Worm (Caenorhabditis elegans) whole organism, L4/young adult: ENCODE measurements around the gene msp-33.
"Not testable (repeated sequence)": the region's sequence is repeated elsewhere in the genome, so short reads cannot be mapped to it uniquely, and the experiment has no call there.

Experiments
- W03F9.2 ChIP-seq: fragments of 150-350 bp; optimal IDR thresholded peaks from 2 replicates; lab custom pipeline; 2014; ENCODE audit warnings: missing biosample characterization, missing genetic modification characterization
- dao-5 ChIP-seq: sonication (generic microtip); optimal IDR thresholded peaks from 2 replicates; lab custom pipeline; 2016; ENCODE audit warnings: missing genotype, missing genetic modification characterization, moderate library complexity, missing compliant biosample characterization
- him-1 ChIP-seq: sonication (generic microtip); optimal IDR thresholded peaks from 2 replicates; lab custom pipeline; 2016; ENCODE audit warnings: missing genotype, missing genetic modification reagents, missing genetic modification characterization, missing compliant biosample characterization

The msp-33 gene

ce11 chrII:4914214-4914613 lies 21.7 kb upstream of the msp-33 start, which contains the start of gene R05F9.11:
R05F9.11 (minus strand) TSS chrII:4914218.
- TF ChIP-seq W03F9.2 (no peak), dao-5 (no peak)

DNA sequence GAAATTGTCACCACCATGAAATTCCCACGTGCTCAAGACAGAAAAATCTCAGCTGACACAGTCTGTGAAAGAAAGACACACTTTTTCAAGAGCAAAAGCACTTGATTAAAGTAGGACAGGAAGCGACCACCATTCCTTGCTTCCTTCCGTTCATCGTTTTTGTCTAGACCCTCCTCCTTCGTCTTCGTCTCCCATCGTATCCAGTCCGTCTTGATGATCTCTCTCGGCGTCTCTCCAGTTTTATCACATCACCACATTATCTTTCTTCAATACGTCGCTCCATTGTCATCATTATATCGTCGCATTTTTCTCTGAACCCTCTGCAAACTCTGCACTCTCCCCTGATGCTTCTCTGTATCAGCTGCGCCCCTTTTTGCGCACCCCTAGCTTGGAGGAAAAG lies 15.7 kb upstream of the msp-33 start:
- TF ChIP-seq him-1 (tag; lab: Kevin White, UChicago) (no peak), dao-5 (no peak), W03F9.2 (no peak)

- TF ChIP-seq W03F9.2, result no peak
- TF ChIP-seq him-1 (tag; lab: Kevin White, UChicago), result no peak
- no peak for TF ChIP-seq dao-5
Measured at ce11 chrII:4905883-4906282, 13.4 kb upstream of the msp-33 start.

ce11 chrII:4905331-4905730 lies 12.8 kb upstream of the msp-33 start:
- TF ChIP-seq dao-5, result no peak
- TF ChIP-seq W03F9.2, result no peak

DNA sequence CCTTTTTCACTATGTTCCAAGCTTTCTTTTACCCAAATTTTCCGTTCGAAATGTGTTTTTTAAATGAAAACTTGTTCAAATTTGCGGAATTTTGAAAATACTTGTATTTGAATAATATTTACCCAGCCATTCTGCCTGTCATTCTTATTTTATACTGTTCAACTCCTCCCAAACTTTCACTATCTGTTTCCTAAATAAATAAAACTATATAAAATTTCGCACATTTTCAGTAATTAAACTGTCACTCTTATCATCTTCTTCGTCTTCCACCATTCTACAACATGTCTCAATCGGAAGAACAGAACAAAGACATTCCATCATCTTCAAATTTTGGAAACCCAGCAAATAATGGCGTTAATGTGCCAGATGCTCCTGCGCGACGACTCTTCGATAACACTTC lies 12.3 kb upstream of the msp-33 start, which contains the start of gene btbd-10:
Gene btbd-10, plus strand, starts transcription at position 231 of the 400 bp plus-strand sequence.
- TF ChIP-seq dao-5, result no peak
- TF ChIP-seq W03F9.2, result no peak
- no peak for TF ChIP-seq him-1 (tag; lab: Kevin White, UChicago)

DNA sequence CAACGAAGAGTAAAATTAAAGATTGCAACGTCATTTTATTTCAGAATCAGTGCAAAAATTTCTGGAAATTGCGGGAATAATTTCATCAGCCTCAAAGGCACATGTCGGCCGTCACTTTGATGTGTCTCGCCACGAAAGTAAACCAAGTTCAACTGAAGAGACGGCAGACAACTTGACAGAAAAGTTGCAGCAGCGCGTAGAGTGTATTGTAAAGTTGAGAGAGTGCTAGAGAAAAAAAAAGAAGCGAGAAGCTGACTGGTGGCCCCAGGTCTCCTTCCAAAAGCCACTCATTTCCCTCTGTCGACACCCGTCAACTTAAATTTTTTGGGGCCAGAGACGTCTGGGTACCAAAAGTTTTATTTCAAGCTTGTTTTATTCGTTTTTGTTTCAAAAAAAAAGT lies 11.8 kb upstream of the msp-33 start:
- TF ChIP-seq W03F9.2 (peak; percentile 88), him-1 (tag; lab: Kevin White, UChicago) (no peak)

DNA sequence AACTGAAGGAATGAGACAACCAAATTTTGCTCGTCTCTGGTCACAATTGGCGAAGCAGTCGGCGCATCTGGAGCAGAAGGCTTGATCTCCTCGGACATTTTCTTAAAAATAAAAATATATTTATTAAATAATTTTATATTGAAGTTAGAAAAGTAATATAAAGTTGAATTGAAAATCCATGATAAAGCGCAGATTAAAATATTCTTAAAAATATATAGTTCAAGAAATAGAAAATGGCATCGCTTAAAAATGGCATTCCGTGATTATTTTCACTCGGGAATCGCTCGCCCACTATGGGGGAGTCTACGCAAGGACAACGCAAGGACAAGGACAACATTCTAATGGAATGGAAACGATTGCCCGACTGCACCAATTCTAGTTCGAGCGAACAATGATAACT lies 11.2 kb upstream of the msp-33 start, which contains the start of gene sgt-1:
Gene sgt-1, minus strand, starts transcription at position 101 of the 400 bp plus-strand sequence.
- TF ChIP-seq him-1 (tag; lab: Kevin White, UChicago); W03F9.2; dao-5: not testable (repeated sequence)

ce11 chrII:4902035-4902434 lies 9.5 kb upstream of the msp-33 start, which contains the start of gene R05F9.9:
R05F9.9 (minus strand) TSS chrII:4902100.
- TF ChIP-seq him-1 (tag; lab: Kevin White, UChicago), result no peak
- TF ChIP-seq W03F9.2, result no peak
- no peak for TF ChIP-seq dao-5

ce11 chrII:4898529-4898928 lies 6.0 kb upstream of the msp-33 start, which contains the start of gene msp-32:
msp-32 (plus strand) TSS chrII:4898829.
- TF ChIP-seq W03F9.2; dao-5; him-1 (tag; lab: Kevin White, UChicago): not testable (repeated sequence)

DNA sequence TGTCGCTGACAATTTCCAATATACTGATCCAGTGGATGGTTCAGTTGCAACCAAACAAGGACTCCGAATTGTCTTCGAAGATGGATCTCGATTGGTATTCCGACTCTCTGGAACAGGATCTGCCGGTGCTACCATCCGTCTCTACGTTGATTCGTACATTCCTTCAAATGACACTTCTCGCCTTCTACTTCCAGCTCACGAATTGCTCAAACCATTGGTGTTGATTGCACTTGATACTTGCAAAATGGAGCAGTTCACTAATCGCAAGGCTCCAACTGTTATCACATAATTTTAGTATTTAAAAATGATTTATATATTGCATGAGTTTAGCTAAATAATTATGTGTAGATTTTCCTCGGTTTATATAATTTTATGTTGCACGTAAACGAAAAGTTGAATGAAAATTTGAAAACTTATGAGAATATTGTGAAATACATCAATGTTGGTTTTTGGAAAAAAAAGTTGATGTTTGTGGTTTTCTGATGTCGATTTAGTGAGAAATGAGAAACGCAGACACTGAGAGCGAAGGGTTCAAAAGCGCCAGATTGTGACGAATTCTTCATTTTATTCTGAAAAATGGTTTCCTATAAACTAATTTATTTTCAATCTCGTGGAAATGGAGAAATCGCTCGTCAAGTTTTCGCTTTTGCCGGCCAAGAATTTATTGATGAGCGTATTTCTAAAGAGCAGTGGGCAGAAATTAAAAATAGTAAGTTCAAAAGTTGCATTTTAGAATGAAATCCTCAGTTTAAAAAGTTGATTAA lies 1.3 kb downstream of the msp-33 start, which contains the start of gene gst-9:
Gene gst-9, plus strand, starts transcription at position 574 of the 764 bp plus-strand sequence.
- TF ChIP-seq dao-5, result no peak
- TF ChIP-seq W03F9.2, result no peak
- TF ChIP-seq him-1 (tag; lab: Kevin White, UChicago), result no peak

- TF ChIP-seq him-1 (tag; lab: Kevin White, UChicago), result no peak
- no peak for TF ChIP-seq dao-5
- no peak for TF ChIP-seq W03F9.2
Measured at ce11 chrII:4888527-4889487, 3.7 kb downstream of the msp-33 start, which contains the start of gene pgm-1. pgm-1 (plus strand) TSS chrII:4889437.

ce11 chrII:4885976-4886375 lies 6.5 kb downstream of the msp-33 start, which contains the start of gene R05F9.7:
R05F9.7 (plus strand) TSS chrII:4886276.
- TF ChIP-seq dao-5 (no peak), W03F9.2 (no peak), him-1 (tag; lab: Kevin White, UChicago) (no peak)

DNA sequence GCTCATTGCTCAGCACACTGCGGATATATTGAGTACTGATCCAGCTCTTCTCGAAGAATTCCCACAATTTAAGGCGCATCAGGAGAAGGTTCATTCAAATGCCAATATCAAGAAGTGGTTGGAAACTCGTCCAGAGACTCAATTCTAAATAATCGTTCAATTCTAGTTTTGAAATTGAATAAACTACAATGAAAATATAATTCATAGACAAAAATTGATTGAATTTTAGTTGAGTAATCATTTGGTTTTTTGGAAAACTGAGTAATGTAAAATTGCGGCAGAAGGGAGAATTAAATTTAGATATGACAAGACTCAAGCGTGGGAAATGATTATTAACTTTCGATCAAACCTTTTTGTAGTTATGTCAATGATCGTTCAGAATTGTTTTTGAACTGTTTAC lies 8.1 kb downstream of the msp-33 start:
- TF ChIP-seq dao-5, result no peak
- no peak for TF ChIP-seq him-1 (tag; lab: Kevin White, UChicago)
- TF ChIP-seq W03F9.2, result no peak

- TF ChIP-seq W03F9.2, result no peak
- no peak for TF ChIP-seq dao-5
- TF ChIP-seq him-1 (tag; lab: Kevin White, UChicago), result no peak
Measured at ce11 chrII:4883412-4883811, 9.1 kb downstream of the msp-33 start, which contains the start of gene gst-8. gst-8 (plus strand) TSS chrII:4883712.
